Fruit fly (Drosophila melanogaster) whole organism, embryonic: ENCODE results near the gene RhoGAP19D.

Source experiments
- Asciz ChIP-seq: fragments of 200-800 bp; sonication (Bioruptor generic); optimal IDR thresholded peaks from 2 replicates; lab custom pipeline; 2017; ENCODE audit warnings: missing biosample characterization, mild to moderate bottlenecking, missing genetic modification characterization, missing genetic modification reagents
- CG1024 ChIP-seq: fragments of 200-800 bp; sonication (Bioruptor generic); IDR thresholded peaks from 2 replicates; pipeline ENCODE4 v1.3.6; 2022; ENCODE audit warnings: missing biosample characterization, missing genetic modification characterization
- CG11398 ChIP-seq: fragments of 200-800 bp; sonication (Bioruptor generic); optimal IDR thresholded peaks from 2 replicates; lab custom pipeline; 2016; ENCODE audit warnings: missing biosample characterization, missing genetic modification characterization
- CG11456 ChIP-seq: fragments of 200-800 bp; sonication (Bioruptor generic); IDR thresholded peaks from 3 replicates; pipeline ENCODE4 v1.3.6; 2022; ENCODE audit warnings: missing biosample characterization, missing genetic modification characterization
- CG11560 ChIP-seq: fragments of 200-800 bp; sonication (Bioruptor generic); IDR thresholded peaks from 3 replicates; pipeline ENCODE4 v1.3.6; 2022; ENCODE audit warnings: missing biosample characterization, missing genetic modification characterization
- CG13123 ChIP-seq: fragments of 200-800 bp; sonication (Bioruptor generic); optimal IDR thresholded peaks from 2 replicates; lab custom pipeline; 2016; ENCODE audit warnings: missing biosample characterization, missing genetic modification characterization
- CG13296 ChIP-seq: fragments of 200-800 bp; sonication (Bioruptor generic); optimal IDR thresholded peaks from 3 replicates; lab custom pipeline; 2018; ENCODE audit warnings: missing biosample characterization, mild to moderate bottlenecking, missing genetic modification characterization
- CG13624 ChIP-seq: fragments of 200-800 bp; sonication (Bioruptor generic); optimal IDR thresholded peaks from 2 replicates; lab custom pipeline; 2016; ENCODE audit warnings: missing biosample characterization, missing genetic modification characterization
- CG14014 ChIP-seq: fragments of 200-800 bp; sonication (Bioruptor generic); IDR thresholded peaks from 2 replicates; pipeline ENCODE4 v1.3.6; 2022; ENCODE audit warnings: missing biosample characterization, missing genetic modification characterization
- CG15073 ChIP-seq: fragments of 200-800 bp; sonication (Bioruptor generic); optimal IDR thresholded peaks from 2 replicates; lab custom pipeline; 2016; ENCODE audit warnings: missing biosample characterization, missing genetic modification characterization
- CG1602 ChIP-seq: fragments of 200-800 bp; sonication (Bioruptor generic); optimal IDR thresholded peaks from 3 replicates; lab custom pipeline; 2016; ENCODE audit warnings: missing biosample characterization, missing genetic modification characterization
- CG16779 ChIP-seq: fragments of 200-800 bp; sonication (Bioruptor generic); IDR thresholded peaks from 2 replicates; pipeline ENCODE4 v1.3.6; 2022; ENCODE audit warnings: missing biosample characterization, missing genetic modification characterization
- CG30403 ChIP-seq: fragments of 200-800 bp; sonication (Bioruptor generic); optimal IDR thresholded peaks from 3 replicates; lab custom pipeline; 2016; ENCODE audit warnings: missing biosample characterization, missing genetic modification characterization
- CG3065 ChIP-seq: fragments of 200-800 bp; sonication (Bioruptor generic); optimal IDR thresholded peaks from 2 replicates; lab custom pipeline; 2016; ENCODE audit warnings: missing biosample characterization, missing genetic modification characterization
- CG32767 ChIP-seq: fragments of 200-800 bp; sonication (Bioruptor generic); IDR thresholded peaks from 2 replicates; pipeline ENCODE4 v1.3.6; 2022; ENCODE audit warnings: missing biosample characterization, missing genetic modification characterization
- CG34224 ChIP-seq: fragments of 200-800 bp; sonication (Bioruptor generic); IDR thresholded peaks from 3 replicates; pipeline ENCODE4 v1.3.6; 2022; ENCODE audit warnings: missing biosample characterization, missing genetic modification characterization; ENCODE audit not compliant: partially characterized antibody
- CG4404 ChIP-seq: fragments of 200-800 bp; sonication (Bioruptor generic); IDR thresholded peaks from 2 replicates; pipeline ENCODE4 v1.3.6; 2022; ENCODE audit warnings: missing biosample characterization, missing genetic modification characterization
- CG4707 ChIP-seq: fragments of 200-800 bp; sonication (Bioruptor generic); optimal IDR thresholded peaks from 2 replicates; lab custom pipeline; 2018; ENCODE audit warnings: missing biosample characterization, mild to moderate bottlenecking, missing genetic modification characterization, moderate library complexity
- CG4730 ChIP-seq: fragments of 200-800 bp; sonication (Bioruptor generic); IDR thresholded peaks from 2 replicates; pipeline ENCODE4 v1.3.6; 2022; ENCODE audit warnings: missing biosample characterization, missing genetic modification characterization
- CG4854 ChIP-seq: fragments of 200-800 bp; sonication (Bioruptor generic); optimal IDR thresholded peaks from 2 replicates; lab custom pipeline; 2016; ENCODE audit warnings: missing biosample characterization, missing genetic modification characterization, inconsistent platforms
- CG5953 ChIP-seq: fragments of 200-800 bp; sonication (Bioruptor generic); IDR thresholded peaks from 2 replicates; pipeline ENCODE4 v1.3.6; 2022; ENCODE audit warnings: missing biosample characterization, missing genetic modification characterization
- CG7987 ChIP-seq: fragments of 200-800 bp; sonication (Bioruptor generic); optimal IDR thresholded peaks from 2 replicates; lab custom pipeline; 2018; ENCODE audit warnings: missing biosample characterization, mild to moderate bottlenecking, missing genetic modification characterization, moderate library complexity
- CG8388 ChIP-seq: fragments of 200-800 bp; sonication (Bioruptor generic); optimal IDR thresholded peaks from 2 replicates; lab custom pipeline; 2019; ENCODE audit warnings: missing biosample characterization, mild to moderate bottlenecking, missing genetic modification characterization, moderate library complexity
- CG9876 ChIP-seq: fragments of 200-800 bp; sonication (Bioruptor generic); optimal IDR thresholded peaks from 2 replicates; lab custom pipeline; 2016; ENCODE audit warnings: missing biosample characterization, missing genetic modification characterization
- CG9932 ChIP-seq: fragments of 200-800 bp; sonication (Bioruptor generic); IDR thresholded peaks from 2 replicates; pipeline ENCODE4 v1.3.6; 2022; ENCODE audit warnings: missing biosample characterization, missing genetic modification characterization
- Dip2 ChIP-seq: fragments of 200-800 bp; sonication (Bioruptor generic); IDR thresholded peaks from 2 replicates; pipeline ENCODE4 v1.3.6; 2022; ENCODE audit warnings: missing biosample characterization, missing genetic modification characterization
- Doc2 ChIP-seq: fragments of 200-800 bp; sonication (Bioruptor generic); IDR thresholded peaks from 2 replicates; pipeline ENCODE4 v1.3.6; 2022; ENCODE audit warnings: missing biosample characterization, missing genetic modification characterization
- E2f2 ChIP-seq: fragments of 200-800 bp; sonication (Bioruptor generic); IDR thresholded peaks from 2 replicates; pipeline ENCODE4 v1.3.6; 2022; ENCODE audit warnings: missing biosample characterization, missing genetic modification characterization
- Ets65A ChIP-seq: fragments of 200-800 bp; sonication (Bioruptor generic); peaks from one replicate; lab custom pipeline; 2016; ENCODE audit warnings: missing biosample characterization, missing genetic modification characterization
- Fer3 ChIP-seq: fragments of 200-800 bp; sonication (Bioruptor generic); optimal IDR thresholded peaks from 2 replicates; lab custom pipeline; 2018; ENCODE audit warnings: missing biosample characterization, mild to moderate bottlenecking, missing genetic modification characterization, moderate library complexity
- HLHmδ ChIP-seq: fragments of 200-800 bp; sonication (Bioruptor generic); optimal IDR thresholded peaks from 2 replicates; lab custom pipeline; 2018; ENCODE audit warnings: missing biosample characterization, mild to moderate bottlenecking, missing genetic modification characterization, moderate library complexity
- HmgZ ChIP-seq: fragments of 200-800 bp; sonication (Bioruptor generic); optimal IDR thresholded peaks from 2 replicates; lab custom pipeline; 2018; ENCODE audit warnings: missing biosample characterization, mild to moderate bottlenecking, missing genetic modification characterization
- Med ChIP-seq: fragments of 200-800 bp; sonication (Bioruptor generic); peaks from one replicate; lab custom pipeline; 2016; ENCODE audit warnings: missing biosample characterization, missing genetic modification characterization, mild to moderate bottlenecking, inconsistent platforms, moderate library complexity
- Nf-YB ChIP-seq: fragments of 200-800 bp; sonication (Bioruptor generic); optimal IDR thresholded peaks from 3 replicates; lab custom pipeline; 2019; ENCODE audit warnings: missing biosample characterization, mild to moderate bottlenecking, missing genetic modification characterization, moderate library complexity
- Usf ChIP-seq: fragments of 200-800 bp; sonication (Bioruptor generic); optimal IDR thresholded peaks from 2 replicates; lab custom pipeline; 2017; ENCODE audit warnings: missing genotype, missing biosample characterization, missing genetic modification characterization
- chinmo ChIP-seq: fragments of 200-800 bp; sonication (Bioruptor generic); IDR thresholded peaks from 4 replicates; pipeline ENCODE4 v1.3.6; 2022; ENCODE audit warnings: missing biosample characterization, missing genetic modification characterization; ENCODE audit not compliant: partially characterized antibody
- da ChIP-seq: fragments of 200-800 bp; sonication (Bioruptor generic); optimal IDR thresholded peaks from 2 replicates; lab custom pipeline; 2016; ENCODE audit warnings: missing biosample characterization, missing genetic modification characterization
- emc ChIP-seq: fragments of 200-800 bp; sonication (Bioruptor generic); optimal IDR thresholded peaks from 2 replicates; lab custom pipeline; 2016; ENCODE audit warnings: missing biosample characterization, missing genetic modification characterization
- exex ChIP-seq: fragments of 200-800 bp; sonication (Bioruptor generic); optimal IDR thresholded peaks from 4 replicates; lab custom pipeline; 2018; ENCODE audit warnings: missing biosample characterization, mild to moderate bottlenecking, missing genetic modification characterization, moderate library complexity
- ham ChIP-seq: fragments of 200-800 bp; sonication (Bioruptor generic); IDR thresholded peaks from 2 replicates; pipeline ENCODE4 v1.3.6; 2022; ENCODE audit warnings: missing biosample characterization, missing genetic modification characterization
- knrl ChIP-seq: fragments of 200-800 bp; sonication (Bioruptor generic); IDR thresholded peaks from 3 replicates; pipeline ENCODE4 v1.3.6; 2022; ENCODE audit warnings: missing biosample characterization, missing genetic modification characterization; ENCODE audit not compliant: partially characterized antibody
- pita ChIP-seq: fragments of 200-800 bp; sonication (Bioruptor generic); optimal IDR thresholded peaks from 2 replicates; lab custom pipeline; 2017; ENCODE audit warnings: missing biosample characterization, mild to moderate bottlenecking, missing genetic modification characterization
- pnt ChIP-seq: fragments of 200-800 bp; sonication (Bioruptor generic); optimal IDR thresholded peaks from 3 replicates; lab custom pipeline; 2016; ENCODE audit warnings: missing biosample characterization, missing genetic modification characterization
- prd ChIP-seq, 3 experiments: fragments of >200 bp in 2 of 3; fragments of 200-800 bp in 1 of 3; sonication (Bioruptor generic) in 1 of 3; optimal IDR thresholded peaks in 2 of 3; IDR thresholded peaks in 1 of 3; 2 replicates in 2 of 3; 3 replicates in 1 of 3; pipeline versions ENCODE4 v1.3.6 to Lab custom; 2017 to 2022; ENCODE audit warnings: missing biosample characterization in 1 of 3, missing genetic modification characterization in 1 of 3
- repo ChIP-seq: fragments of 200-800 bp; sonication (Bioruptor generic); optimal IDR thresholded peaks from 2 replicates; lab custom pipeline; 2016; ENCODE audit warnings: missing biosample characterization, missing genetic modification characterization
- sens-2 ChIP-seq: fragments of 200-800 bp; sonication (Bioruptor generic); IDR thresholded peaks from 2 replicates; pipeline ENCODE4 v1.3.6; 2022; ENCODE audit warnings: missing biosample characterization, missing genetic modification characterization
- sima ChIP-seq: fragments of 200-800 bp; sonication (Bioruptor generic); optimal IDR thresholded peaks from 2 replicates; lab custom pipeline; 2016; ENCODE audit warnings: missing biosample characterization, missing genetic modification characterization
- stc ChIP-seq: fragments of 200-800 bp; sonication (Bioruptor generic); IDR thresholded peaks from 2 replicates; pipeline ENCODE4 v1.3.6; 2022; ENCODE audit warnings: missing biosample characterization, missing genetic modification characterization
- sug ChIP-seq: fragments of 200-800 bp; optimal IDR thresholded peaks from 2 replicates; lab custom pipeline; 2019; ENCODE audit warnings: missing biosample characterization, mild to moderate bottlenecking, missing genetic modification characterization, moderate library complexity
- tgo ChIP-seq: fragments of 200-800 bp; sonication (Bioruptor generic); IDR thresholded peaks from 3 replicates; pipeline ENCODE4 v1.3.6; 2022; ENCODE audit warnings: missing biosample characterization, missing genetic modification characterization

Gene RhoGAP19D

DNA sequence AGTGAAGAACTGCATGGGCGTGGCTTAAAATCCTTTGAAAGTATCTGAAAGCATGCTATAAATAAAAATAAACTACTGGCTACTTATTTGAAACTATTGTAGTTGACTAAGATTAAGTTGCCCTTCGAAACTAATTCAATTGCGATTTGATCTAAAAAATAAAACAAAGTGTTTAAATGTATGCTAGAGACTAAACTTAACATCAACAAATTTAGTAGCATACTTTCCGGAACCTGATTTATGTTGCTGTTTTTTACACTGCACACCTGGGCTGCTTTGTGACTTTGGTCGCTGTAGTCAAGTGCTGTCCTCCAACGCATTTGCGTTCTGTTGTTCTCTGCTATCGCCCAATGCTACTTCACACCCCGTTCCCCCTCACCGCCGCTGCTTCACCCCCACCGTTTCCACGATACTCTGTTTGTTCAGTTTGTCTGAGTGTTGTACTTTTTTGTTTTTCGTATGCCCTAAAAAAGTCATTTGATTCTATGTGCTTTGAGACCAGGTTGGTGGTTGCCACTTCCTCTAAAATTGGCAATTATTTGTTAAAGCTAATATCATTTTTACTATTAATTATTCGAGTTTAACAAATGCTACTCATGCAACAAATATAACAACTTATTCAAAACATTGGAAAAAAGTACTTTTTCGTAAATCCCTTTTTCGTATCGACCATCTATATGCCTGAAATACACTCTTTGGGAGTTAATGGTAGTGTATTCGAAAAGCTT, 7.6 kb downstream of the RhoGAP19D start (continued):
- peak; percentile 32 for TF ChIP-seq Asciz (GFP tag; lab: Kevin White, UChicago)
- TF ChIP-seq Doc2 (GFP tag; lab: Robert Waterston, UW): no peak
- TF ChIP-seq CG13123 (GFP tag; lab: Kevin White, UChicago): no peak
- peak; percentile 19 for TF ChIP-seq da
- TF ChIP-seq Dip2 (GFP tag; lab: Robert Waterston, UW): no peak
- TF ChIP-seq CG4854: no peak
- peak; percentile 38 for TF ChIP-seq Fer3 (tag; lab: Kevin White, UChicago)
- TF ChIP-seq exex (tag; lab: Kevin White, UChicago): peak; percentile 20
- no peak for TF ChIP-seq repo
- no peak for TF ChIP-seq CG7987 (GFP tag; lab: Kevin White, UChicago)
- TF ChIP-seq CG9876: no peak
- no peak for TF ChIP-seq HLHmδ (GFP tag; lab: Kevin White, UChicago)
- TF ChIP-seq stc: no peak
- TF ChIP-seq HmgZ (tag; lab: Kevin White, UChicago): no peak
- no peak for TF ChIP-seq CG9932
- no peak for TF ChIP-seq CG11560 (tag; lab: Robert Waterston, UW)
- TF ChIP-seq CG11398 (GFP tag; lab: Kevin White, UChicago): no peak
- TF ChIP-seq CG5953 (GFP tag; lab: Robert Waterston, UW): no peak
- peak; percentile 28; the same call in 1 of the 3 replicates for TF ChIP-seq tgo
- no peak for TF ChIP-seq sima
- TF ChIP-seq Nf-YB: no peak
- no peak for TF ChIP-seq CG8388 (GFP tag; lab: Kevin White, UChicago)
- no peak for TF ChIP-seq pnt (GFP tag; lab: Kevin White, UChicago)
- no peak for TF ChIP-seq CG11456 (GFP tag; lab: Robert Waterston, UW)
- TF ChIP-seq CG14014 (GFP tag; lab: Robert Waterston, UW): no peak
- TF ChIP-seq CG32767 (GFP tag; lab: Robert Waterston, UW): no peak
- no peak for TF ChIP-seq CG1024 (GFP tag; lab: Robert Waterston, UW)
- no peak for TF ChIP-seq CG16779 (GFP tag; lab: Robert Waterston, UW)
- no peak for TF ChIP-seq Ets65A (GFP tag; lab: Kevin White, UChicago)
- TF ChIP-seq CG3065: no peak
- no peak for TF ChIP-seq CG4404 (GFP tag; lab: Robert Waterston, UW)
- no peak for TF ChIP-seq CG4707
- TF ChIP-seq CG34224 (GFP tag; lab: Robert Waterston, UW): no peak
- no peak for TF ChIP-seq CG1602 (GFP tag; lab: Kevin White, UChicago)
- TF ChIP-seq ham: no peak
- TF ChIP-seq sens-2 (GFP tag; lab: Robert Waterston, UW): no peak
- peak; percentile 83 for TF ChIP-seq Med
- TF ChIP-seq emc (GFP tag; lab: Kevin White, UChicago): no peak
- TF ChIP-seq CG15073 (GFP tag; lab: Kevin White, UChicago): no peak
- peak; percentile 54 for TF ChIP-seq sug (tag; lab: Kevin White, UChicago)
- 0 out of 2 replicates have a peak, but pooled peaks have one; percentile 20 for TF ChIP-seq E2f2 (GFP tag; lab: Robert Waterston, UW)
- TF ChIP-seq pita: no peak
- TF ChIP-seq knrl: no peak
- no peak for TF ChIP-seq prd (optimal IDR thresholded peaks at IDR 0.05; lab: Kevin White, UChicago)
- peak; percentile 53; the same call in 2 of the 3 replicates for TF ChIP-seq prd (GFP tag; IDR thresholded peaks at IDR 0.05; lab: Robert Waterston, UW)
- 0 out of 2 replicates have a peak, but pooled peaks have one; percentile 11 for TF ChIP-seq CG4730 (GFP tag; lab: Robert Waterston, UW)
- no peak for TF ChIP-seq Usf (GFP tag; lab: Kevin White, UChicago)
- TF ChIP-seq chinmo (GFP tag; lab: Robert Waterston, UW): no peak
- no peak for TF ChIP-seq CG30403
- peak; percentile 38 for TF ChIP-seq CG13296 (GFP tag; lab: Kevin White, UChicago)
- TF ChIP-seq CG13624 (GFP tag; lab: Kevin White, UChicago): no peak
